Fruit fly (Drosophila melanogaster): ENCODE measurements around the gene CG43232.

Gene CG43232

dm6 chr2L:6921360-6922090 is 10.4 kb upstream of the CG43232 start (continued):
- peak; percentile 16 for TF ChIP-seq pzg (GFP tag; optimal IDR thresholded peaks at IDR 0.05)
- TF ChIP-seq CG12299 (tag; optimal IDR thresholded peaks at IDR 0.05) = no peak
- TF ChIP-seq H15 (GFP tag; IDR thresholded peaks at IDR 0.05) = no peak

- TF ChIP-seq tx (GFP tag; optimal IDR thresholded peaks at IDR 0.05) (peak; percentile 59), zf30C (GFP tag; optimal IDR thresholded peaks at IDR 0.05) (peak; percentile 89), CG13624 (GFP tag; optimal IDR thresholded peaks at IDR 0.05) (peak; percentile 62), tap (tag; optimal IDR thresholded peaks at IDR 0.05) (no peak), ttk (GFP tag; IDR thresholded peaks at IDR 0.05) (no peak), sqz (GFP tag; optimal IDR thresholded peaks at IDR 0.05) (peak; percentile 81), cwo (GFP tag; optimal IDR thresholded peaks at IDR 0.05) (peak; percentile 35), CG8290 (GFP tag; optimal IDR thresholded peaks at IDR 0.05) (peak; percentile 58), CG8290 (tag; optimal IDR thresholded peaks at IDR 0.05) (no peak), Vsx1 (GFP tag; optimal IDR thresholded peaks at IDR 0.05) (no peak), CG4707 (GFP tag; optimal IDR thresholded peaks at IDR 0.05) (no peak), CG13424 (tag; optimal IDR thresholded peaks at IDR 0.05) (peak; percentile 65), trh (GFP tag; optimal IDR thresholded peaks at IDR 0.05) (peak; percentile 27), CG9797 (GFP tag; optimal IDR thresholded peaks at IDR 0.05) (no peak), Hr3 (GFP tag; optimal IDR thresholded peaks at IDR 0.05) (peak; percentile 35), CG16815 (GFP tag; optimal IDR thresholded peaks at IDR 0.05) (peak; percentile 34), nau (GFP tag; optimal IDR thresholded peaks at IDR 0.05) (peak; percentile 20), CG4360 (GFP tag; IDR thresholded peaks at IDR 0.05) (peak; percentile 96), twi (tag; optimal IDR thresholded peaks at IDR 0.05) (no peak), hkb (optimal IDR thresholded peaks at IDR 0.05) (no peak), hkb (GFP tag; IDR thresholded peaks at IDR 0.05) (peak; percentile 90), slou (GFP tag; optimal IDR thresholded peaks at IDR 0.05) (no peak), br (optimal IDR thresholded peaks at IDR 0.05) (no peak), ab (GFP tag; optimal IDR thresholded peaks at IDR 0.05) (no peak), sens (GFP tag) (peak; percentile 96), ATbp (GFP tag; optimal IDR thresholded peaks at IDR 0.05) (peak; percentile 69), CG1603 (tag; optimal IDR thresholded peaks at IDR 0.05) (peak; percentile 81), CG7839 (tag; optimal IDR thresholded peaks at IDR 0.05) (no peak), CG15479 (GFP tag; optimal IDR thresholded peaks at IDR 0.05) (no peak), Hsf (GFP tag; optimal IDR thresholded peaks at IDR 0.05) (peak; percentile 73), CG14965 (GFP tag; optimal IDR thresholded peaks at IDR 0.05; ENCODE audit: borderline replicate concordance) (no peak), CG33557 (GFP tag; optimal IDR thresholded peaks at IDR 0.05) (no peak), hth (optimal IDR thresholded peaks at IDR 0.05) (no peak), maf-S (GFP tag; optimal IDR thresholded peaks at IDR 0.05) (peak; percentile 57), ato (GFP tag; IDR thresholded peaks at IDR 0.05; ENCODE audit: partially characterized antibody) (no peak), CG9727 (GFP tag; optimal IDR thresholded peaks at IDR 0.05) (peak; percentile 71), dimm (GFP tag; IDR thresholded peaks at IDR 0.05) (no peak; the same call in 1 of the 2 replicates), CG8281 (tag; optimal IDR thresholded peaks at IDR 0.05) (no peak), Dll (GFP tag; IDR thresholded peaks at IDR 0.05; ENCODE audit: partially characterized antibody) (no peak), dan (GFP tag; IDR thresholded peaks at IDR 0.05) (no peak), esg (GFP tag; conservative IDR thresholded peaks at IDR 0.05) (no peak), CG17385 (GFP tag; optimal IDR thresholded peaks at IDR 0.05) (peak; percentile 68), CG2875 (GFP tag; optimal IDR thresholded peaks at IDR 0.05) (peak; percentile 48), CG30431 (GFP tag; optimal IDR thresholded peaks at IDR 0.05) (no peak)
Measured at dm6 chr2L:6922091-6922753, 9.7 kb upstream of the CG43232 start.
